Fruit fly (Drosophila melanogaster) whole organism, embryonic: ENCODE data around the gene CG15515.

Experiments used
- CG10654 ChIP-seq: fragments of 200-800 bp; sonication (Bioruptor generic); optimal IDR thresholded peaks from 2 replicates; lab custom pipeline; 2016; ENCODE audit warnings: missing biosample characterization, missing genetic modification characterization
- CG11696 ChIP-seq: fragments of 200-800 bp; sonication (Bioruptor generic); IDR thresholded peaks from 2 replicates; pipeline ENCODE4 v1.3.6; 2022; ENCODE audit warnings: missing biosample characterization, missing genetic modification characterization
- CG12299 ChIP-seq: fragments of 200-800 bp; sonication (Bioruptor generic); optimal IDR thresholded peaks from 2 replicates; lab custom pipeline; 2018; ENCODE audit warnings: missing biosample characterization, mild to moderate bottlenecking, missing genetic modification characterization
- CG13624 ChIP-seq: fragments of 200-800 bp; sonication (Bioruptor generic); optimal IDR thresholded peaks from 2 replicates; lab custom pipeline; 2016; ENCODE audit warnings: missing biosample characterization, missing genetic modification characterization
- CG15601 ChIP-seq: fragments of 200-800 bp; sonication (Bioruptor generic); optimal IDR thresholded peaks from 3 replicates; lab custom pipeline; 2019; ENCODE audit warnings: missing biosample characterization, mild to moderate bottlenecking, missing genetic modification characterization, moderate library complexity
- CG16813 ChIP-seq: fragments of 200-800 bp; sonication (Bioruptor generic); IDR thresholded peaks from 3 replicates; pipeline ENCODE4 v1.3.6; 2022; ENCODE audit warnings: missing biosample characterization, missing genetic modification characterization; ENCODE audit not compliant: partially characterized antibody
- CG17829 ChIP-seq: fragments of 200-800 bp; optimal IDR thresholded peaks from 2 replicates; lab custom pipeline; 2019; ENCODE audit warnings: missing biosample characterization, mild to moderate bottlenecking, missing genetic modification characterization, moderate library complexity
- CG18011 ChIP-seq: fragments of 200-800 bp; sonication (Bioruptor generic); optimal IDR thresholded peaks from 2 replicates; lab custom pipeline; 2017; ENCODE audit warnings: missing biosample characterization, missing genetic modification characterization, mild to moderate bottlenecking, moderate library complexity, missing genotype
- CG18262 ChIP-seq: fragments of 200-800 bp; optimal IDR thresholded peaks from 3 replicates; lab custom pipeline; 2019; ENCODE audit warnings: missing biosample characterization, mild to moderate bottlenecking, missing genetic modification characterization, moderate library complexity
- CG18476 ChIP-seq: fragments of 200-800 bp; sonication (Bioruptor generic); optimal IDR thresholded peaks from 2 replicates; lab custom pipeline; 2016; ENCODE audit warnings: missing biosample characterization, mild to moderate bottlenecking, missing genetic modification characterization
- CG2199 ChIP-seq: fragments of 200-800 bp; sonication (Bioruptor generic); IDR thresholded peaks from 3 replicates; pipeline ENCODE4 v1.3.6; 2022; ENCODE audit warnings: missing biosample characterization, missing genetic modification characterization
- CG2678 ChIP-seq: fragments of 200-800 bp; sonication (Bioruptor generic); optimal IDR thresholded peaks from 3 replicates; lab custom pipeline; 2019; ENCODE audit warnings: missing biosample characterization, mild to moderate bottlenecking, missing genetic modification characterization, moderate library complexity
- CG2889 ChIP-seq: fragments of 200-800 bp; sonication (Bioruptor generic); IDR thresholded peaks from 3 replicates; pipeline ENCODE4 v1.3.6; 2022; ENCODE audit warnings: missing biosample characterization, missing genetic modification characterization
- CG30403 ChIP-seq: fragments of 200-800 bp; sonication (Bioruptor generic); optimal IDR thresholded peaks from 3 replicates; lab custom pipeline; 2016; ENCODE audit warnings: missing biosample characterization, missing genetic modification characterization
- CG34224 ChIP-seq: fragments of 200-800 bp; sonication (Bioruptor generic); IDR thresholded peaks from 3 replicates; pipeline ENCODE4 v1.3.6; 2022; ENCODE audit warnings: missing biosample characterization, missing genetic modification characterization; ENCODE audit not compliant: partially characterized antibody
- CG4404 ChIP-seq: fragments of 200-800 bp; sonication (Bioruptor generic); IDR thresholded peaks from 2 replicates; pipeline ENCODE4 v1.3.6; 2022; ENCODE audit warnings: missing biosample characterization, missing genetic modification characterization
- CG5180 ChIP-seq: fragments of 200-800 bp; sonication (Bioruptor generic); optimal IDR thresholded peaks from 3 replicates; lab custom pipeline; 2017; ENCODE audit warnings: missing biosample characterization, missing genetic modification characterization, mild to moderate bottlenecking, moderate library complexity, missing genetic modification reagents
- CG6254 ChIP-seq: fragments of 200-800 bp; sonication (Bioruptor generic); optimal IDR thresholded peaks from 3 replicates; lab custom pipeline; 2017; ENCODE audit warnings: mild to moderate bottlenecking, missing biosample characterization, missing genetic modification reagents, missing genetic modification characterization
- CG6683 ChIP-seq: fragments of 200-800 bp; sonication (Bioruptor generic); optimal IDR thresholded peaks from 2 replicates; lab custom pipeline; 2017; ENCODE audit warnings: missing biosample characterization, mild to moderate bottlenecking, missing genetic modification characterization, missing genetic modification reagents
- CG7372 ChIP-seq: fragments of 200-800 bp; sonication (Bioruptor generic); IDR thresholded peaks from 2 replicates; pipeline ENCODE4 v1.3.6; 2022; ENCODE audit warnings: missing biosample characterization, missing genetic modification characterization
- CHES-1-like ChIP-seq: fragments of 200-800 bp; sonication (Bioruptor generic); optimal IDR thresholded peaks from 2 replicates; lab custom pipeline; 2016; ENCODE audit warnings: missing biosample characterization, missing genetic modification characterization
- CrebB ChIP-seq: fragments of 200-800 bp; sonication (Bioruptor generic); optimal IDR thresholded peaks from 3 replicates; lab custom pipeline; 2018; ENCODE audit warnings: missing biosample characterization, mild to moderate bottlenecking, missing genetic modification characterization
- Fer2 ChIP-seq: fragments of 200-800 bp; sonication (Bioruptor generic); optimal IDR thresholded peaks from 2 replicates; lab custom pipeline; 2018; ENCODE audit warnings: missing biosample characterization, mild to moderate bottlenecking, missing genetic modification characterization, moderate library complexity
- Hr3 ChIP-seq: fragments of 200-800 bp; sonication (Bioruptor generic); optimal IDR thresholded peaks from 3 replicates; lab custom pipeline; 2016; ENCODE audit warnings: missing biosample characterization, missing genetic modification characterization
- MBD-R2 ChIP-seq: fragments of 200-800 bp; sonication (Bioruptor generic); IDR thresholded peaks from 2 replicates; pipeline ENCODE4 v1.3.6; 2022; ENCODE audit warnings: missing biosample characterization, missing genetic modification characterization
- NFAT ChIP-seq: fragments of 200-800 bp; sonication (Bioruptor generic); IDR thresholded peaks from 2 replicates; pipeline ENCODE4 v1.3.6; 2022; ENCODE audit warnings: missing biosample characterization, missing genetic modification characterization
- Neu2 ChIP-seq: fragments of 200-800 bp; sonication (Bioruptor generic); optimal IDR thresholded peaks from 3 replicates; lab custom pipeline; 2016; ENCODE audit warnings: missing biosample characterization, missing genetic modification characterization, borderline replicate concordance
- Ptx1 ChIP-seq: fragments of 200-800 bp; sonication (Bioruptor generic); IDR thresholded peaks from 2 replicates; pipeline ENCODE4 v1.3.6; 2022; ENCODE audit warnings: missing biosample characterization, missing genetic modification characterization
- Ravus ChIP-seq: fragments of 200-800 bp; sonication (Bioruptor generic); IDR thresholded peaks from 2 replicates; pipeline ENCODE4 v1.3.6; 2022; ENCODE audit warnings: missing biosample characterization, missing genetic modification characterization
- Tbp ChIP-seq: fragments of >200 bp; optimal IDR thresholded peaks from 2 replicates; lab custom pipeline; 2018; ENCODE audit warnings: missing biosample characterization, missing genetic modification characterization
- abd-A ChIP-seq: fragments of 200-800 bp; sonication (Bioruptor generic); optimal IDR thresholded peaks from 3 replicates; lab custom pipeline; 2019; ENCODE audit warnings: missing biosample characterization, mild to moderate bottlenecking, missing genetic modification characterization, moderate library complexity
- ap ChIP-seq: fragments of 200-800 bp; sonication (Bioruptor generic); IDR thresholded peaks from 2 replicates; pipeline ENCODE4 v1.3.6; 2022; ENCODE audit warnings: missing biosample characterization, missing genetic modification characterization
- ato ChIP-seq: fragments of 200-800 bp; sonication (Bioruptor generic); IDR thresholded peaks from 2 replicates; pipeline ENCODE4 v1.3.6; 2022; ENCODE audit warnings: missing biosample characterization, missing genetic modification characterization; ENCODE audit not compliant: partially characterized antibody
- az2 ChIP-seq: fragments of 200-800 bp; sonication (Bioruptor generic); optimal IDR thresholded peaks from 3 replicates; lab custom pipeline; 2016; ENCODE audit warnings: missing biosample characterization, missing genetic modification characterization
- ems ChIP-seq: fragments of 200-800 bp; sonication (Bioruptor generic); optimal IDR thresholded peaks from 3 replicates; lab custom pipeline; 2016; ENCODE audit warnings: missing biosample characterization, missing genetic modification characterization
- ewg ChIP-seq: fragments of 200-800 bp; sonication (Bioruptor generic); optimal IDR thresholded peaks from 3 replicates; lab custom pipeline; 2017; ENCODE audit warnings: mild to moderate bottlenecking, missing biosample characterization, missing genetic modification reagents, missing genetic modification characterization
- fd96Cb ChIP-seq: fragments of 200-800 bp; sonication (Bioruptor generic); optimal IDR thresholded peaks from 2 replicates; lab custom pipeline; 2018; ENCODE audit warnings: missing biosample characterization, mild to moderate bottlenecking, missing genetic modification characterization, moderate library complexity
- gt ChIP-seq: fragments of 200-800 bp; sonication (Bioruptor generic); IDR thresholded peaks from 2 replicates; pipeline ENCODE4 v1.3.6; 2022; ENCODE audit warnings: missing biosample characterization, missing genetic modification characterization
- hbn ChIP-seq: fragments of 200-800 bp; sonication (Bioruptor generic); IDR thresholded peaks from 2 replicates; pipeline ENCODE4 v1.3.6; 2022; ENCODE audit warnings: missing biosample characterization, missing genetic modification characterization; ENCODE audit not compliant: partially characterized antibody
- kay ChIP-seq: fragments of 200-800 bp; sonication (Bioruptor generic); optimal IDR thresholded peaks from 2 replicates; lab custom pipeline; 2016; ENCODE audit warnings: missing biosample characterization, missing genetic modification characterization
- lbe ChIP-seq: fragments of 200-800 bp; sonication (Bioruptor generic); optimal IDR thresholded peaks from 2 replicates; lab custom pipeline; 2016; ENCODE audit warnings: missing biosample characterization, mild to moderate bottlenecking, missing genetic modification characterization
- lov ChIP-seq, 2 experiments: fragments of 200-800 bp in 1 of 2; fragments of >200 bp in 1 of 2; sonication (Bioruptor generic) in 1 of 2; IDR thresholded peaks in 1 of 2; optimal IDR thresholded peaks in 1 of 2; 2 replicates in 1 of 2; 3 replicates in 1 of 2; pipeline versions ENCODE4 v1.3.6 to Lab custom; 2017 to 2022; ENCODE audit warnings: missing biosample characterization in 1 of 2, missing genetic modification characterization in 1 of 2
- mirr ChIP-seq: fragments of 200-800 bp; sonication (Bioruptor generic); optimal IDR thresholded peaks from 3 replicates; lab custom pipeline; 2018; ENCODE audit warnings: missing biosample characterization, mild to moderate bottlenecking, missing genetic modification characterization
- nerfin-2 ChIP-seq: fragments of 200-800 bp; sonication (Bioruptor generic); IDR thresholded peaks from 2 replicates; pipeline ENCODE4 v1.3.6; 2022; ENCODE audit warnings: missing biosample characterization, missing genetic modification characterization; ENCODE audit not compliant: partially characterized antibody
- row ChIP-seq: fragments of 200-800 bp; sonication (Bioruptor generic); IDR thresholded peaks from 3 replicates; pipeline ENCODE4 v1.3.6; 2022; ENCODE audit warnings: missing biosample characterization, missing genetic modification characterization
- tin ChIP-seq: fragments of 200-800 bp; sonication (Bioruptor generic); optimal IDR thresholded peaks from 3 replicates; lab custom pipeline; 2016; ENCODE audit warnings: missing biosample characterization, missing genetic modification characterization
- tna ChIP-seq: fragments of 200-800 bp; sonication (Bioruptor generic); IDR thresholded peaks from 2 replicates; pipeline ENCODE4 v1.3.6; 2022; ENCODE audit warnings: missing biosample characterization, missing genetic modification characterization; ENCODE audit not compliant: partially characterized antibody
- vfl ChIP-seq: fragments of 200-800 bp; sonication (Bioruptor generic); optimal IDR thresholded peaks from 2 replicates; lab custom pipeline; 2016; ENCODE audit warnings: missing biosample characterization, missing genetic modification characterization
- wor ChIP-seq: fragments of 200-800 bp; sonication (Bioruptor generic); IDR thresholded peaks from 2 replicates; pipeline ENCODE4 v1.3.6; 2022; ENCODE audit warnings: missing biosample characterization, missing genetic modification characterization
- zen2 ChIP-seq: fragments of 200-800 bp; sonication (Bioruptor generic); IDR thresholded peaks from 3 replicates; pipeline ENCODE4 v1.3.6; 2022; ENCODE audit warnings: missing biosample characterization, missing genetic modification characterization; ENCODE audit not compliant: partially characterized antibody

Gene CG15515

DNA sequence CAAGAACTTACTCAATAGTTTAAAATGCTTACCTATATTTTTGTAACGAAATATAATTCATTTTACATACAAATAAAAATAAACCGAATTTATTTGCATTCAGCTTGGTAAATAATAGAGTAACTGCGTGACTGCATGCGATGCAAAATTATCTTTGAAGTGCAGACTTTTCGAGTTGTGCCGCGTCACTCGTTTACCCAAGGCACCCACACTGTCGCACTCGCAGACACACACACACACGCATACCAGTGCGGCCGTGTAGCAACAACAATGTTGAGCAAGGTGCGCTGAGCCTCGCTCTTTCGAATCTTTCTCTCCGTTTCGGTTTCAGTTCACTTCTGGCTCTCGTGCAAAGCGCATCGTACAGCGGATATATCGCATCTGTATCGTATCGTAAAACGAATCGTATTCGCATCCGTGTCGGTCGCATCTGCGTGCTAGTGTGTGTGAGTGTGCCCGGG is 28.5 kb upstream of the CG15515 start, which contains the start of gene CG31038 (continued):
- TF ChIP-seq CG6683 (GFP tag; lab: Kevin White, UChicago): no peak
- TF ChIP-seq az2 (GFP tag; lab: Kevin White, UChicago): no peak
- TF ChIP-seq abd-A (tag; lab: Kevin White, UChicago): no peak
- TF ChIP-seq CG16813 (GFP tag; lab: Robert Waterston, UW): peak; percentile 37; the same call in 1 of the 3 replicates
- no peak for TF ChIP-seq Ptx1 (GFP tag; lab: Robert Waterston, UW)
- TF ChIP-seq CG6254 (GFP tag; lab: Kevin White, UChicago): no peak
- TF ChIP-seq CG15601 (tag; lab: Kevin White, UChicago): peak; percentile 80
- TF ChIP-seq tna (GFP tag; lab: Robert Waterston, UW): peak; percentile 50; the same call in 1 of the 2 replicates
- no peak for TF ChIP-seq CG2889 (GFP tag; lab: Robert Waterston, UW)
- TF ChIP-seq CG5180 (GFP tag; lab: Kevin White, UChicago): peak; percentile 23
- TF ChIP-seq mirr (GFP tag; lab: Kevin White, UChicago): peak; percentile 40
- TF ChIP-seq tin (GFP tag; lab: Kevin White, UChicago): no peak
- no peak for TF ChIP-seq CG18476 (GFP tag; lab: Kevin White, UChicago)
- peak; percentile 20 for TF ChIP-seq CG17829
- TF ChIP-seq Fer2: no peak
- no peak for TF ChIP-seq hbn (GFP tag; lab: Robert Waterston, UW)
- TF ChIP-seq vfl (GFP tag; lab: Kevin White, UChicago): no peak
- TF ChIP-seq lbe (GFP tag; lab: Kevin White, UChicago): peak; percentile 1
- peak; percentile 43 for TF ChIP-seq kay (GFP tag; lab: Kevin White, UChicago)
- no peak for TF ChIP-seq Hr3
- TF ChIP-seq ems (GFP tag; lab: Kevin White, UChicago): no peak
- TF ChIP-seq CG18011 (GFP tag; lab: Kevin White, UChicago): no peak
- TF ChIP-seq CG13624 (GFP tag; lab: Kevin White, UChicago): no peak
- TF ChIP-seq ap: no peak
- TF ChIP-seq ewg (GFP tag; lab: Kevin White, UChicago): no peak
- TF ChIP-seq CG34224: no peak
- no peak for TF ChIP-seq nerfin-2 (GFP tag; lab: Robert Waterston, UW)
- TF ChIP-seq row (GFP tag; lab: Robert Waterston, UW): peak; percentile 41; the same call in 2 of the 3 replicates
- no peak for TF ChIP-seq Neu2 (GFP tag; lab: Kevin White, UChicago)
- TF ChIP-seq CHES-1-like (GFP tag; lab: Kevin White, UChicago): no peak
- TF ChIP-seq zen2: peak; percentile 74; the same call in 2 of the 3 replicates
- peak; percentile 29; the same call in 1 of the 2 replicates for TF ChIP-seq MBD-R2 (GFP tag; lab: Robert Waterston, UW)
- TF ChIP-seq CG30403 (GFP tag; lab: Kevin White, UChicago): peak; percentile 7
- no peak for TF ChIP-seq lov (optimal IDR thresholded peaks at IDR 0.05; lab: Kevin White, UChicago)
- 0 out of 3 replicates have a peak, but pooled peaks have one; percentile 40 for TF ChIP-seq lov (GFP tag; IDR thresholded peaks at IDR 0.05; lab: Robert Waterston, UW)
- TF ChIP-seq Tbp (GFP tag; lab: Kevin White, UChicago): no peak
- TF ChIP-seq CG12299 (tag; lab: Kevin White, UChicago): no peak
- no peak for TF ChIP-seq ato
- peak; percentile 10 for TF ChIP-seq CG2678 (tag; lab: Kevin White, UChicago)
- no peak for TF ChIP-seq CG2199 (GFP tag; lab: Robert Waterston, UW)
- TF ChIP-seq Ravus (GFP tag; lab: Robert Waterston, UW): no peak
- TF ChIP-seq CrebB: peak; percentile 40
- TF ChIP-seq CG18262 (tag; lab: Kevin White, UChicago): peak; percentile 37
- TF ChIP-seq wor (GFP tag; lab: Robert Waterston, UW): no peak
- no peak for TF ChIP-seq fd96Cb (tag; lab: Kevin White, UChicago)
- TF ChIP-seq CG4404: no peak
- no peak for TF ChIP-seq gt
- peak; percentile 40; the same call in 1 of the 2 replicates for TF ChIP-seq NFAT
- TF ChIP-seq CG7372 (GFP tag; lab: Robert Waterston, UW): no peak
- TF ChIP-seq CG10654: no peak
- no peak for TF ChIP-seq CG11696
